Worm (Caenorhabditis elegans): ENCODE measurements around the gene nhr-105.

- TF ChIP-seq unc-55 (GFP tag; optimal IDR thresholded peaks at IDR 0.05) (no peak), nhr-11 (tag; optimal IDR thresholded peaks at IDR 0.05) (no peak), dmd-4 (tag; optimal IDR thresholded peaks at IDR 0.05; ENCODE audit: borderline replicate concordance) (no peak), syd-9 (tag; optimal IDR thresholded peaks at IDR 0.05) (no peak), fkh-10 (GFP tag; optimal IDR thresholded peaks at IDR 0.05) (no peak), ahr-1 (tag; optimal IDR thresholded peaks at IDR 0.05) (no peak), unc-42 (tag; optimal IDR thresholded peaks at IDR 0.05) (no peak), ceh-24 (tag; optimal IDR thresholded peaks at IDR 0.05) (no peak), ztf-16 (tag; optimal IDR thresholded peaks at IDR 0.05) (no peak), eyg-1 (tag; optimal IDR thresholded peaks at IDR 0.05) (no peak), F13H6.1 (tag; optimal IDR thresholded peaks at IDR 0.05) (no peak), unc-3 (GFP tag; conservative IDR thresholded peaks at IDR 0.05) (no peak), unc-3 (tag; optimal IDR thresholded peaks at IDR 0.05) (no peak)
These were observed 17.5 kb upstream of the nhr-105 start, which contains the start of gene C06G3.8 for ce11 chrIV:7032459-7032858.
